Fruit fly (Drosophila melanogaster) S2 (cell line): ENCODE measurements around the gene CG17376.

Source experiments
- CG8478 ChIP-seq: fragments of >200 bp; optimal IDR thresholded peaks from 2 replicates; lab custom pipeline; 2018
- CTCF ChIP-seq, 2 experiments: fragments of >200 bp; optimal IDR thresholded peaks; 2 replicates each; lab custom pipeline; 2018

dm6 chr2L:6751037-6751436, 49.7 kb downstream of the CG17376 start:
- no peak for TF ChIP-seq CTCF (optimal IDR thresholded peaks at IDR 0.05; lab: Kevin White, UChicago)
- no peak for TF ChIP-seq CG8478 (lab: Kevin White, UChicago)
